Worm (Caenorhabditis elegans): ENCODE data around the gene F43H9.3.

Gene F43H9.3

ce11 chrV:7977701-7978461 is 46.9 kb downstream of the F43H9.3 start, which contains the start of gene let-413:
TSS of gene let-413 (minus strand) at chrV:7977776.
- peak in 1 of 6 experiments; percentile 6 for TF ChIP-seq elt-3 (tag; optimal IDR thresholded peaks at IDR 0.05)
- peak in 1 of 2 experiments; percentile 15 for TF ChIP-seq lin-35 (GFP tag; optimal IDR thresholded peaks at IDR 0.05)
- no peak for TF ChIP-seq lin-15B (tag; optimal IDR thresholded peaks at IDR 0.05)
- peak; percentile 33 for TF ChIP-seq elt-2 (tag; optimal IDR thresholded peaks at IDR 0.05)
- TF ChIP-seq lin-14 (GFP tag; optimal IDR thresholded peaks at IDR 0.05), result peak; percentile 72
- TF ChIP-seq mep-1 (tag; optimal IDR thresholded peaks at IDR 0.05), result peak; percentile 9
- no peak for TF ChIP-seq efl-1 (optimal IDR thresholded peaks at IDR 0.05)
- peak in 1 of 2 experiments; percentile 31 for TF ChIP-seq efl-1 (GFP tag; optimal IDR thresholded peaks at IDR 0.05 in 1 of 2)
- peak; percentile 17 for TF ChIP-seq nhr-90 (tag; optimal IDR thresholded peaks at IDR 0.05; ENCODE audit: poor library complexity)
- TF ChIP-seq alr-1 (tag; optimal IDR thresholded peaks at IDR 0.05; ENCODE audit: borderline replicate concordance), result no peak
- TF ChIP-seq aha-1 (tag; optimal IDR thresholded peaks at IDR 0.05), result no peak
- peak; percentile 12 for TF ChIP-seq fkh-8 (tag; optimal IDR thresholded peaks at IDR 0.05)
- peak in 1 of 2 experiments; percentile 7 for TF ChIP-seq lsy-2 (tag; optimal IDR thresholded peaks at IDR 0.05)
- no peak for TF ChIP-seq C34B4.2 (tag; optimal IDR thresholded peaks at IDR 0.05)
- TF ChIP-seq ceh-82 (tag; optimal IDR thresholded peaks at IDR 0.05), result peak in 1 of 3 experiments; percentile 35
- TF ChIP-seq sptf-1 (tag; optimal IDR thresholded peaks at IDR 0.05), result no peak

All from whole organism, L1 larva.